Worm (Caenorhabditis elegans) whole organism, young adult: ENCODE results near the gene ZK185.2.

Source experiments
- F10E7.11 ChIP-seq: sonication (generic microtip); optimal IDR thresholded peaks from 2 replicates; lab custom pipeline; 2017; ENCODE audit warnings: mild to moderate bottlenecking, missing genetic modification characterization, moderate library complexity, missing compliant biosample characterization
- ama-1 ChIP-seq, 3 experiments: fragments of 150-350 bp in 1 of 3; sonication (generic microtip) in 2 of 3; optimal IDR thresholded peaks; 2 replicates each; lab custom pipeline; 2014 to 2018; ENCODE audit warnings: missing biosample characterization in 2 of 3, missing genetic modification characterization in 2 of 3, missing genetic modification reagents in 2 of 3
- attf-3 ChIP-seq: fragments of 200-800 bp; sonication (Bioruptor generic); conservative IDR thresholded peaks from 2 replicates; pipeline ENCODE4 v1.3.6; 2022; ENCODE audit warnings: missing genetic modification reagents, missing genetic modification characterization, missing compliant biosample characterization
- hsf-1 ChIP-seq: fragments of 200-800 bp; sonication (Bioruptor generic); IDR thresholded peaks from 2 replicates; pipeline ENCODE4 v1.3.6; 2022; ENCODE audit warnings: missing genetic modification reagents, missing genetic modification characterization, missing compliant biosample characterization
- let-526 ChIP-seq: fragments of 200-800 bp; sonication (Bioruptor generic); IDR thresholded peaks from 2 replicates; pipeline ENCODE4 v1.3.6; 2022; ENCODE audit warnings: missing genetic modification reagents, missing genetic modification characterization, missing compliant biosample characterization
- lsy-27 ChIP-seq: sonication (generic microtip); optimal IDR thresholded peaks from 2 replicates; lab custom pipeline; 2017; ENCODE audit warnings: missing genetic modification characterization, mild to moderate bottlenecking, missing compliant biosample characterization, antibody characterized with exemption, missing genotype, borderline replicate concordance; ENCODE audit not compliant: insufficient read depth
- madf-3 ChIP-seq: fragments of 200-800 bp; sonication (Bioruptor generic); IDR thresholded peaks from 2 replicates; pipeline ENCODE4 v1.3.6; 2022; ENCODE audit warnings: missing genetic modification reagents, missing genetic modification characterization, missing compliant biosample characterization
- mcd-1 ChIP-seq: fragments of 200-800 bp; sonication (Bioruptor generic); IDR thresholded peaks from 2 replicates; pipeline ENCODE4 v1.3.6; 2022; ENCODE audit warnings: missing genetic modification reagents, missing genetic modification characterization, missing compliant biosample characterization
- mxl-1 ChIP-seq: sonication (generic microtip); optimal IDR thresholded peaks from 2 replicates; lab custom pipeline; 2016; ENCODE audit warnings: missing genetic modification characterization, missing compliant biosample characterization
- repo-1 ChIP-seq: sonication (generic microtip); optimal IDR thresholded peaks from 2 replicates; lab custom pipeline; 2017; ENCODE audit warnings: mild to moderate bottlenecking, missing genetic modification characterization, missing compliant biosample characterization
- snpc-4 ChIP-seq, 5 experiments: fragments of 150-350 bp in 1 of 5; sonication (generic microtip) in 4 of 5; optimal IDR thresholded peaks; 2 replicates each; lab custom pipeline; 2014 to 2018; ENCODE audit warnings: missing genetic modification characterization in 5 of 5, missing biosample characterization in 3 of 5, antibody characterized with exemption in 2 of 5, mild to moderate bottlenecking in 2 of 5, missing compliant biosample characterization in 2 of 5, missing genotype in 2 of 5, moderate library complexity in 2 of 5, missing genetic modification reagents in 1 of 5
- unc-62 ChIP-seq: fragments of 150-350 bp; optimal IDR thresholded peaks from 2 replicates; lab custom pipeline; 2014; ENCODE audit warnings: missing biosample characterization, missing genetic modification reagents, missing genetic modification characterization

DNA sequence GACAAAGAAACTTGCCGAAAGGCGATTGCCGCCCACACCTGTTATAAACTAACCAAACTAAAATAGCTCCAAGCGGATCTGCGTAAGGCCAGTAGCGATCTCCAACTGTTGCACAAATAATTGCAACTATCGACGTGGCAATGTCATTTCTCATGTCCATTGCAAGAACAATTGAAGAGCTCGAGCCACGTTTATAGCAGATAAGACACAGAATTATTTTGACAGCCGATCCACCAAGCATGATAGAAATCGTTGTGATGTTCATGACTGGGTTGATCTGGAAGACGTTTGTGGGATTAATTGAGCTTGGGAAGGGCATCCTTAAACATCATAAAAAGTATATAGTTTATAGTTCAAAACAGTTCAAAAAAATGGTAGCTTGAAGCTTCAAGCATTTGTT is 6.6 kb downstream of the ZK185.2 start:
- TF ChIP-seq snpc-4 (GFP tag; optimal IDR thresholded peaks at IDR 0.05; lab: Kevin White, UChicago), result no peak
- TF ChIP-seq snpc-4 (tag; optimal IDR thresholded peaks at IDR 0.05; lab: Kevin White, UChicago), result no peak
- no peak for TF ChIP-seq mxl-1 (tag; lab: Kevin White, UChicago)
- no peak for TF ChIP-seq ama-1 (optimal IDR thresholded peaks at IDR 0.05; lab: Kevin White, UChicago)
- no peak for TF ChIP-seq ama-1 (GFP tag; optimal IDR thresholded peaks at IDR 0.05; lab: Kevin White, UChicago)
- TF ChIP-seq unc-62 (GFP tag; lab: Kevin White, UChicago), result no peak
- TF ChIP-seq let-526 (GFP tag; lab: Robert Waterston, UW), result no peak
- no peak for TF ChIP-seq attf-3 (GFP tag; lab: Robert Waterston, UW)
- no peak for TF ChIP-seq hsf-1 (GFP tag; lab: Robert Waterston, UW)
- TF ChIP-seq F10E7.11 (tag; lab: Kevin White, UChicago), result no peak
- TF ChIP-seq mcd-1 (GFP tag; lab: Robert Waterston, UW), result no peak
- TF ChIP-seq lsy-27 (tag; lab: Kevin White, UChicago), result no peak
- no peak for TF ChIP-seq repo-1 (tag; lab: Kevin White, UChicago)
- no peak for TF ChIP-seq madf-3 (GFP tag; lab: Robert Waterston, UW)
